Fruit fly (Drosophila melanogaster): ENCODE results near the gene CG15646.

The CG15646 gene

dm6 chrX:15703720-15704206 lies 32.9 kb upstream of the CG15646 start, which contains the start of the genes Pis and Hap40 (continued):
- TF ChIP-seq Tbp (GFP tag; optimal IDR thresholded peaks at IDR 0.05) (no peak), sqz (GFP tag; optimal IDR thresholded peaks at IDR 0.05) (no peak), Bgb (GFP tag; IDR thresholded peaks at IDR 0.05; ENCODE audit: partially characterized antibody) (no peak), bab2 (GFP tag; optimal IDR thresholded peaks at IDR 0.05) (peak; percentile 35), CG11560 (tag; IDR thresholded peaks at IDR 0.05) (peak; percentile 65; the same call in 2 of the 3 replicates), CG12769 (tag; optimal IDR thresholded peaks at IDR 0.05) (peak; percentile 61), CG10654 (GFP tag; optimal IDR thresholded peaks at IDR 0.05) (peak; percentile 41), mirr (GFP tag; optimal IDR thresholded peaks at IDR 0.05) (no peak), CG3163 (GFP tag; optimal IDR thresholded peaks at IDR 0.05) (no peak), fd3F (GFP tag; optimal IDR thresholded peaks at IDR 0.05) (peak; percentile 73), HHEX (GFP tag; optimal IDR thresholded peaks at IDR 0.05) (peak; percentile 64), peb (GFP tag; IDR thresholded peaks at IDR 0.05) (peak; percentile 16; the same call in 1 of the 2 replicates), Dp (GFP tag; optimal IDR thresholded peaks at IDR 0.05) (no peak), gce (GFP tag; IDR thresholded peaks at IDR 0.05) (no peak), ERR (GFP tag; optimal IDR thresholded peaks at IDR 0.05) (no peak), CG1603 (tag; optimal IDR thresholded peaks at IDR 0.05) (peak; percentile 48), CG14441 (GFP tag; IDR thresholded peaks at IDR 0.05) (peak; percentile 74), CG6254 (GFP tag; optimal IDR thresholded peaks at IDR 0.05) (no peak), CG10431 (GFP tag; optimal IDR thresholded peaks at IDR 0.05) (peak; percentile 23), lilli (GFP tag; optimal IDR thresholded peaks at IDR 0.05) (peak; percentile 77), Atf-2 (GFP tag; optimal IDR thresholded peaks at IDR 0.05) (peak; percentile 26), dan (GFP tag; IDR thresholded peaks at IDR 0.05) (no peak; the same call in 1 of the 2 replicates), aop (GFP tag; IDR thresholded peaks at IDR 0.05) (no peak), en (GFP tag; optimal IDR thresholded peaks at IDR 0.05) (no peak), CG18619 (GFP tag; optimal IDR thresholded peaks at IDR 0.05) (peak; percentile 72), CG8924 (tag; optimal IDR thresholded peaks at IDR 0.05) (peak; percentile 77), ftz-f1 (GFP tag; optimal IDR thresholded peaks at IDR 0.05) (peak; percentile 67), CG11456 (GFP tag; IDR thresholded peaks at IDR 0.05) (peak; percentile 71; the same call in 2 of the 3 replicates), Dad (GFP tag; optimal IDR thresholded peaks at IDR 0.05) (no peak), Bteb2 (GFP tag; optimal IDR thresholded peaks at IDR 0.05) (no peak), chn (GFP tag; optimal IDR thresholded peaks at IDR 0.05) (peak; percentile 69), Sin3A (optimal IDR thresholded peaks at IDR 0.05) (peak; percentile 98), mam (GFP tag; optimal IDR thresholded peaks at IDR 0.05) (peak; percentile 68), zen2 (GFP tag; IDR thresholded peaks at IDR 0.05; ENCODE audit: partially characterized antibody) (no peak), cg (GFP tag; optimal IDR thresholded peaks at IDR 0.05) (no peak), CG17802 (tag; optimal IDR thresholded peaks at IDR 0.05) (peak; percentile 77), her (GFP tag; optimal IDR thresholded peaks at IDR 0.05) (no peak), CG7372 (GFP tag; IDR thresholded peaks at IDR 0.05) (peak; percentile 49; the same call in 1 of the 2 replicates), Doc2 (GFP tag; IDR thresholded peaks at IDR 0.05) (no peak), Aef1 (GFP tag; IDR thresholded peaks at IDR 0.05) (peak; percentile 72; the same call in 2 of the 3 replicates), CG7963 (GFP tag; IDR thresholded peaks at IDR 0.05; ENCODE audit: partially characterized antibody) (no peak), Antp (GFP tag; optimal IDR thresholded peaks at IDR 0.05) (peak; percentile 30), prd (optimal IDR thresholded peaks at IDR 0.05) (no peak), prd (GFP tag; IDR thresholded peaks at IDR 0.05) (peak; percentile 81), Scr (GFP tag; IDR thresholded peaks at IDR 0.05; ENCODE audit: partially characterized antibody) (no peak), CG18599 (GFP tag; optimal IDR thresholded peaks at IDR 0.05) (no peak), toy (GFP tag; IDR thresholded peaks at IDR 0.05) (no peak), kay (GFP tag; optimal IDR thresholded peaks at IDR 0.05) (peak; percentile 16), Med (GFP tag) (peak; percentile 87), CG11695 (GFP tag; IDR thresholded peaks at IDR 0.05) (peak; percentile 67; the same call in 2 of the 3 replicates), MTF-1 (GFP tag; optimal IDR thresholded peaks at IDR 0.05; ENCODE audit: borderline replicate concordance) (no peak)

Measured in whole organism, embryonic.